Worm (Caenorhabditis elegans) whole organism, midembryonic: ENCODE measurements around the gene oac-48.

ENCODE experiments used
- klf-2 ChIP-seq: fragments of 200-800 bp; sonication (Bioruptor generic); conservative IDR thresholded peaks from 2 replicates; pipeline ENCODE4 v1.3.6; 2022; ENCODE audit warnings: missing genetic modification reagents, missing genetic modification characterization, missing compliant biosample characterization
- med-1 ChIP-seq: sonication (generic microtip); optimal IDR thresholded peaks from 2 replicates; lab custom pipeline; 2017; ENCODE audit warnings: missing genetic modification characterization, mild to moderate bottlenecking, missing compliant biosample characterization, antibody characterized with exemption, missing genetic modification reagents; ENCODE audit not compliant: insufficient read depth
- ref-1 ChIP-seq: fragments of 200-800 bp; sonication (Bioruptor generic); conservative IDR thresholded peaks from 2 replicates; pipeline ENCODE4 v1.3.6; 2022; ENCODE audit warnings: missing genetic modification reagents, missing genetic modification characterization, missing compliant biosample characterization
- tab-1 ChIP-seq: fragments of 200-800 bp; sonication (Bioruptor generic); IDR thresholded peaks from 2 replicates; pipeline ENCODE4 v1.3.6; 2022; ENCODE audit warnings: missing genetic modification characterization, missing compliant biosample characterization
- ztf-23 ChIP-seq: fragments of 200-800 bp; sonication (Bioruptor generic); IDR thresholded peaks from 2 replicates; pipeline ENCODE4 v1.3.6; 2022; ENCODE audit warnings: missing genetic modification reagents, missing genetic modification characterization, missing compliant biosample characterization
- ztf-29 ChIP-seq: fragments of 200-800 bp; sonication (Bioruptor generic); IDR thresholded peaks from 2 replicates; pipeline ENCODE4 v1.3.6; 2022; ENCODE audit warnings: missing genetic modification reagents, missing genetic modification characterization, missing compliant biosample characterization

DNA sequence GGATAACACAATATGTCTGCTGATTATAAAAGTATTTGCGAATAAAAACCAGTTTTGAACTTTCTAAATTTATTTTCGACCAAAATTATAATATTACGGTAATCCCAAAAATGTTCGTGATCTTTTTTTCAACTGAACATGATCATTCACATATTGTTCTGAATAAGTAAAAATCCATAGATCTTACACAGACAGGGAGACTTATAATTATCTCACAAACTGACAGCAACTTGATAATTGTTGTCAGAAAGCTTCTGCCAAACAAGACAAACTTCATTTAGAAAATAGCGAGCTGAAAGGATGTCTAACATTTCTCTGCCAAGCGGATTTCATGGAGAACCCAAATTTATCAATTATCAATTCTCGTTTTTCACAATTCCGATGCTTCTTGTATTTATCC, 47.1 kb upstream of the oac-48 start, which contains the start of gene sru-21:
- TF ChIP-seq tab-1 (GFP tag; lab: Robert Waterston, UW) (no peak), ref-1 (GFP tag; lab: Robert Waterston, UW) (no peak), med-1 (no peak), ztf-23 (GFP tag; lab: Robert Waterston, UW) (no peak), ztf-29 (no peak), klf-2 (GFP tag; lab: Robert Waterston, UW) (no peak)
